Worm (Caenorhabditis elegans): ENCODE data around the gene F56C3.1.

DNA sequence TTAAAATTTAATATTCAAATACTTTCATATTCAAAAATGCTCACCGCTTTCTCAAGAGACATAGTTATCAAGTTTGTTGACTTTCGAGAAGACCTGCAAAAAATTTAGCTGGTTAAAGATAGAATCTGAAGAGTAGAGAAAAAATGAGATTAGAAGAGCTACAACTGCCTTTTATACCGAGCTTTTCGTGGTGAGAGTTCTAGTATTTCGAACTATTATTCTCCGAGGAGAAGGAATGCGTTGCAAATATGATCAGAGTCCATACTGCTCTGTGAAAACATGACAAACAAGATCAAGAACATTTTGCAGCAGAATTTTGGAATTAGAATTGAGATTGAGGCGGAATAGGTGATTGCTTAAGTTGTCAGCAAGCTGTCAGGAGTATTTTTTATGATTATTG, 26.5 kb upstream of the F56C3.1 start, which contains the start of gene F56C3.4:
- TF ChIP-seq tab-1 (GFP tag; IDR thresholded peaks at IDR 0.05), result no peak
- TF ChIP-seq flt-1 (GFP tag; IDR thresholded peaks at IDR 0.05), result no peak
- no peak for TF ChIP-seq T22C8.4 (GFP tag; IDR thresholded peaks at IDR 0.05)
- TF ChIP-seq klf-2 (GFP tag; conservative IDR thresholded peaks at IDR 0.05), result no peak
- no peak for TF ChIP-seq ztf-23 (GFP tag; IDR thresholded peaks at IDR 0.05)
- TF ChIP-seq ztf-29 (GFP tag; IDR thresholded peaks at IDR 0.05), result no peak
- no peak for TF ChIP-seq med-1 (GFP tag; optimal IDR thresholded peaks at IDR 0.05; ENCODE audit: insufficient read depth)
- TF ChIP-seq ref-1 (GFP tag; conservative IDR thresholded peaks at IDR 0.05), result no peak
- no peak for TF ChIP-seq cog-1 (tag; optimal IDR thresholded peaks at IDR 0.05)
